Fruit fly (Drosophila melanogaster) whole organism, wandering third instar larva: ENCODE measurements around the gene CG31792.

Experiments
- Abd-B ChIP-seq: fragments of >200 bp; optimal IDR thresholded peaks from 2 replicates; lab custom pipeline; 2017; ENCODE audit warnings: missing biosample characterization, missing genetic modification characterization
- CG32264 ChIP-seq: fragments of 200-800 bp; sonication (Bioruptor generic); optimal IDR thresholded peaks from 2 replicates; lab custom pipeline; 2016; ENCODE audit warnings: missing biosample characterization, missing genetic modification characterization
- CG9705 ChIP-seq: fragments of 200-800 bp; sonication (Bioruptor generic); optimal IDR thresholded peaks from 2 replicates; lab custom pipeline; 2018; ENCODE audit warnings: missing biosample characterization, mild to moderate bottlenecking, missing genetic modification characterization
- CrebA ChIP-seq: fragments of 200-800 bp; sonication (Bioruptor generic); optimal IDR thresholded peaks from 2 replicates; lab custom pipeline; 2016; ENCODE audit warnings: missing biosample characterization, mild to moderate bottlenecking, missing genetic modification characterization, borderline replicate concordance
- Dfd ChIP-seq: fragments of >200 bp; optimal IDR thresholded peaks from 2 replicates; lab custom pipeline; 2017; ENCODE audit warnings: missing biosample characterization, missing genetic modification characterization
- Dif ChIP-seq: fragments of 200-275, 200-300 bp; sonication (Bioruptor generic); optimal IDR thresholded peaks from 2 replicates; lab custom pipeline; 2018; ENCODE audit warnings: missing biosample characterization, missing genetic modification characterization; ENCODE audit not compliant: partially characterized antibody
- GATAd ChIP-seq: sonication (Bioruptor generic); optimal IDR thresholded peaks from 2 replicates; lab custom pipeline; 2016; ENCODE audit warnings: missing biosample characterization, missing genetic modification characterization
- HLH106 ChIP-seq: fragments of 200-800 bp; optimal IDR thresholded peaks from 3 replicates; lab custom pipeline; 2019; ENCODE audit warnings: missing biosample characterization, mild to moderate bottlenecking, missing genetic modification characterization, moderate library complexity
- Hnf4 ChIP-seq: fragments of 200-800 bp; sonication (Bioruptor generic); optimal IDR thresholded peaks from 2 replicates; lab custom pipeline; 2016; ENCODE audit warnings: missing biosample characterization, mild to moderate bottlenecking, missing genetic modification characterization
- Hr78 ChIP-seq: fragments of >200 bp; optimal IDR thresholded peaks from 2 replicates; lab custom pipeline; 2017; ENCODE audit warnings: missing biosample characterization, missing genetic modification characterization
- Hr83 ChIP-seq: fragments of 200-300 bp; sonication (Bioruptor generic); optimal IDR thresholded peaks from 2 replicates; lab custom pipeline; 2016; ENCODE audit warnings: missing biosample characterization, mild to moderate bottlenecking, missing genetic modification characterization, moderate library complexity; ENCODE audit not compliant: poor library complexity, severe bottlenecking
- Jra ChIP-seq: sonication (Bioruptor generic); optimal IDR thresholded peaks from 2 replicates; lab custom pipeline; 2016; ENCODE audit warnings: missing biosample characterization, missing genetic modification characterization
- Mio ChIP-seq: sonication (Bioruptor generic); optimal IDR thresholded peaks from 2 replicates; lab custom pipeline; 2016; ENCODE audit warnings: missing biosample characterization, missing genetic modification characterization
- Myc ChIP-seq: fragments of >200 bp; optimal IDR thresholded peaks from 2 replicates; lab custom pipeline; 2017
- N ChIP-seq: fragments of >200 bp; optimal IDR thresholded peaks from 2 replicates; lab custom pipeline; 2018; ENCODE audit warnings: missing biosample characterization, missing external identifiers, missing genetic modification characterization
- OdsH ChIP-seq: fragments of 200-800 bp; sonication (Bioruptor generic); optimal IDR thresholded peaks from 2 replicates; lab custom pipeline; 2016; ENCODE audit warnings: missing biosample characterization, mild to moderate bottlenecking, missing genetic modification characterization
- Rel ChIP-seq, 2 experiments: fragments of 200-800 bp; sonication (Bioruptor generic) in 1 of 2; optimal IDR thresholded peaks; 2 replicates in 1 of 2; 3 replicates in 1 of 2; lab custom pipeline; 2016 to 2019; ENCODE audit warnings: mild to moderate bottlenecking in 2 of 2, missing biosample characterization in 2 of 2, missing genetic modification characterization in 2 of 2, moderate library complexity in 1 of 2
- Sp1 ChIP-seq: fragments of 200-800 bp; sonication (Bioruptor generic); optimal IDR thresholded peaks from 3 replicates; lab custom pipeline; 2019; ENCODE audit warnings: missing biosample characterization, mild to moderate bottlenecking, missing genetic modification characterization, moderate library complexity
- Vsx2 ChIP-seq: fragments of 200-300, 225-300 bp; sonication (Bioruptor generic); optimal IDR thresholded peaks from 2 replicates; lab custom pipeline; 2018; ENCODE audit warnings: missing biosample characterization, missing genetic modification characterization; ENCODE audit not compliant: partially characterized antibody
- br ChIP-seq: fragments of 200-800 bp; sonication (Bioruptor generic); optimal IDR thresholded peaks from 2 replicates; lab custom pipeline; 2016; ENCODE audit warnings: missing biosample characterization, missing genetic modification characterization
- brk ChIP-seq: fragments of 200-800 bp; sonication (Bioruptor generic); optimal IDR thresholded peaks from 2 replicates; lab custom pipeline; 2016; ENCODE audit warnings: missing biosample characterization, mild to moderate bottlenecking, missing genetic modification characterization
- dl ChIP-seq, 2 experiments: fragments of 175-275, 200-275 bp in 1 of 2; fragments of 200-275 bp in 1 of 2; sonication (Bioruptor generic); optimal IDR thresholded peaks; lab custom pipeline; 2018; ENCODE audit warnings: mild to moderate bottlenecking in 2 of 2, missing biosample characterization in 2 of 2, missing genetic modification characterization in 2 of 2, moderate library complexity in 2 of 2; ENCODE audit not compliant: partially characterized antibody in 2 of 2, insufficient read depth in 1 of 2
- dmrt93B ChIP-seq: fragments of 200-800 bp; sonication (Bioruptor generic); optimal IDR thresholded peaks from 2 replicates; lab custom pipeline; 2018; ENCODE audit warnings: missing biosample characterization, mild to moderate bottlenecking, missing genetic modification characterization
- dsf ChIP-seq: sonication (Bioruptor generic); optimal IDR thresholded peaks from 2 replicates; lab custom pipeline; 2016; ENCODE audit warnings: missing biosample characterization, missing genetic modification characterization, borderline replicate concordance
- ey ChIP-seq: fragments of 200-800 bp; sonication (Bioruptor generic); optimal IDR thresholded peaks from 2 replicates; lab custom pipeline; 2016; ENCODE audit warnings: missing biosample characterization, missing genetic modification characterization
- foxo ChIP-seq, 2 experiments: fragments of 200-800 bp; sonication (Bioruptor generic); optimal IDR thresholded peaks; 2 replicates in 1 of 2; 3 replicates in 1 of 2; lab custom pipeline; 2016 to 2017; ENCODE audit warnings: missing biosample characterization in 2 of 2, missing genetic modification characterization in 2 of 2
- fru ChIP-seq: fragments of 200-800 bp; sonication (Bioruptor generic); optimal IDR thresholded peaks from 3 replicates; lab custom pipeline; 2016; ENCODE audit warnings: missing biosample characterization, mild to moderate bottlenecking, missing genetic modification characterization
- h ChIP-seq: fragments of 200-800 bp; sonication (Bioruptor generic); optimal IDR thresholded peaks from 3 replicates; lab custom pipeline; 2016; ENCODE audit warnings: missing biosample characterization, mild to moderate bottlenecking, missing genetic modification characterization
- jim ChIP-seq: fragments of 175-275, 200-325 bp; sonication (Bioruptor generic); optimal IDR thresholded peaks from 2 replicates; lab custom pipeline; 2016; ENCODE audit warnings: missing biosample characterization, mild to moderate bottlenecking, missing genetic modification characterization
- pan ChIP-seq: fragments of >200 bp; optimal IDR thresholded peaks from 2 replicates; lab custom pipeline; 2017
- psq ChIP-seq: fragments of 200-800 bp; sonication (Bioruptor generic); optimal IDR thresholded peaks from 3 replicates; lab custom pipeline; 2017; ENCODE audit warnings: missing biosample characterization, mild to moderate bottlenecking, missing genetic modification characterization, moderate library complexity
- rgr ChIP-seq: fragments of 200-800 bp; sonication (Bioruptor generic); optimal IDR thresholded peaks from 3 replicates; lab custom pipeline; 2016; ENCODE audit warnings: missing biosample characterization, mild to moderate bottlenecking, missing genetic modification characterization
- sage ChIP-seq: fragments of 200-800 bp; sonication (Bioruptor generic); optimal IDR thresholded peaks from 2 replicates; lab custom pipeline; 2016; ENCODE audit warnings: missing biosample characterization, mild to moderate bottlenecking, missing genetic modification characterization
- sv ChIP-seq: fragments of 200-800 bp; sonication (Bioruptor generic); optimal IDR thresholded peaks from 3 replicates; lab custom pipeline; 2016; ENCODE audit warnings: missing biosample characterization, missing genetic modification characterization
- tai ChIP-seq: sonication (Bioruptor generic); optimal IDR thresholded peaks from 2 replicates; lab custom pipeline; 2016; ENCODE audit warnings: missing biosample characterization, missing genetic modification characterization
- usp ChIP-seq: fragments of >200 bp; optimal IDR thresholded peaks from 2 replicates; lab custom pipeline; 2017; ENCODE audit warnings: missing biosample characterization, missing genetic modification characterization
- woc ChIP-seq: sonication (Bioruptor generic); optimal IDR thresholded peaks from 2 replicates; lab custom pipeline; 2016; ENCODE audit warnings: missing biosample characterization, mild to moderate bottlenecking, missing genetic modification characterization

Gene CG31792

dm6 chr2L:19002959-19003371, 5.7 kb downstream of the CG31792 start, which contains the start of gene CG31793:
Gene CG31793 (plus strand): TSS chr2L:19003367.
- TF ChIP-seq Sp1 (peak; percentile 50), HLH106 (tag; lab: Kevin White, UChicago) (peak; percentile 57), foxo (GFP tag; optimal IDR thresholded peaks at IDR 0.05; lab: Kevin White, UChicago) (peak in 1 of 2 experiments; percentile 32), psq (peak; percentile 41), OdsH (GFP tag; lab: Kevin White, UChicago) (peak; percentile 60), tai (GFP tag; lab: Kevin White, UChicago) (no peak), Abd-B (GFP tag; lab: Kevin White, UChicago) (no peak), h (GFP tag; lab: Kevin White, UChicago) (peak; percentile 63), sv (peak; percentile 22), br (GFP tag; lab: Kevin White, UChicago) (no peak), jim (GFP tag; lab: Kevin White, UChicago) (no peak), GATAd (GFP tag; lab: Kevin White, UChicago) (no peak), Jra (GFP tag; lab: Kevin White, UChicago) (no peak), Hr83 (GFP tag; lab: Kevin White, UChicago) (peak; percentile 39), CG9705 (GFP tag; lab: Kevin White, UChicago) (no peak), woc (GFP tag; lab: Kevin White, UChicago) (no peak), dmrt93B (GFP tag; lab: Kevin White, UChicago) (no peak), sage (GFP tag; lab: Kevin White, UChicago) (no peak), Dif (GFP tag; lab: Kevin White, UChicago) (no peak), rgr (GFP tag; lab: Kevin White, UChicago) (peak; percentile 68), Hr78 (GFP tag; lab: Kevin White, UChicago) (no peak)

dm6 chr2L:19009130-19009529, 11.9 kb downstream of the CG31792 start, which contains the start of gene RpL30:
Gene RpL30 (minus strand): TSS chr2L:19009306.
- TF ChIP-seq Abd-B (GFP tag; lab: Kevin White, UChicago) (no peak), h (GFP tag; lab: Kevin White, UChicago) (peak; percentile 90), Dfd (GFP tag; lab: Kevin White, UChicago) (no peak), Hr83 (GFP tag; lab: Kevin White, UChicago) (peak; percentile 85), foxo (GFP tag; optimal IDR thresholded peaks at IDR 0.05; lab: Kevin White, UChicago) (peak; percentile 46 to 79), dsf (GFP tag; lab: Kevin White, UChicago) (peak; percentile 22), CG9705 (GFP tag; lab: Kevin White, UChicago) (peak; percentile 87), Jra (GFP tag; lab: Kevin White, UChicago) (peak; percentile 71), HLH106 (tag; lab: Kevin White, UChicago) (peak; percentile 78), N (GFP tag; lab: Kevin White, UChicago) (no peak), psq (peak; percentile 56), ey (GFP tag; lab: Kevin White, UChicago) (peak; percentile 54), Rel (GFP tag; optimal IDR thresholded peaks at IDR 0.05; lab: Kevin White, UChicago) (no peak), Rel (tag; optimal IDR thresholded peaks at IDR 0.05; lab: Kevin White, UChicago) (peak; percentile 78), woc (GFP tag; lab: Kevin White, UChicago) (peak; percentile 51), Myc (lab: Kevin White, UChicago) (peak; percentile 97), usp (GFP tag; lab: Kevin White, UChicago) (no peak), sv (peak; percentile 88), Sp1 (peak; percentile 92), CG32264 (GFP tag; lab: Kevin White, UChicago) (peak; percentile 68), dl (GFP tag; optimal IDR thresholded peaks at IDR 0.05; lab: Kevin White, UChicago; ENCODE audit: insufficient read depth in 1 of 2, partially characterized antibody in 2 of 2) (no peak), sage (GFP tag; lab: Kevin White, UChicago) (peak; percentile 33), Vsx2 (no peak), dmrt93B (GFP tag; lab: Kevin White, UChicago) (peak; percentile 87), Dif (GFP tag; lab: Kevin White, UChicago) (peak; percentile 49), OdsH (GFP tag; lab: Kevin White, UChicago) (peak; percentile 82), Mio (GFP tag; lab: Kevin White, UChicago) (peak; percentile 71), CrebA (GFP tag; lab: Kevin White, UChicago) (no peak), tai (GFP tag; lab: Kevin White, UChicago) (no peak), brk (GFP tag; lab: Kevin White, UChicago) (no peak), rgr (GFP tag; lab: Kevin White, UChicago) (peak; percentile 94), Hnf4 (peak; percentile 81), br (GFP tag; lab: Kevin White, UChicago) (peak; percentile 90), fru (GFP tag; lab: Kevin White, UChicago) (peak; percentile 81), pan (no peak)
